Fruit fly (Drosophila melanogaster): ENCODE results near the gene Ctl2.

Ctl2 gene

dm6 chr3R:29124128-29124527 lies 958 bp downstream of the Ctl2 start (continued):
- TF ChIP-seq CG32264 (GFP tag; optimal IDR thresholded peaks at IDR 0.05) (peak; percentile 73), Dfd (GFP tag; optimal IDR thresholded peaks at IDR 0.05) (no peak), lola (GFP tag; optimal IDR thresholded peaks at IDR 0.05) (no peak)

DNA sequence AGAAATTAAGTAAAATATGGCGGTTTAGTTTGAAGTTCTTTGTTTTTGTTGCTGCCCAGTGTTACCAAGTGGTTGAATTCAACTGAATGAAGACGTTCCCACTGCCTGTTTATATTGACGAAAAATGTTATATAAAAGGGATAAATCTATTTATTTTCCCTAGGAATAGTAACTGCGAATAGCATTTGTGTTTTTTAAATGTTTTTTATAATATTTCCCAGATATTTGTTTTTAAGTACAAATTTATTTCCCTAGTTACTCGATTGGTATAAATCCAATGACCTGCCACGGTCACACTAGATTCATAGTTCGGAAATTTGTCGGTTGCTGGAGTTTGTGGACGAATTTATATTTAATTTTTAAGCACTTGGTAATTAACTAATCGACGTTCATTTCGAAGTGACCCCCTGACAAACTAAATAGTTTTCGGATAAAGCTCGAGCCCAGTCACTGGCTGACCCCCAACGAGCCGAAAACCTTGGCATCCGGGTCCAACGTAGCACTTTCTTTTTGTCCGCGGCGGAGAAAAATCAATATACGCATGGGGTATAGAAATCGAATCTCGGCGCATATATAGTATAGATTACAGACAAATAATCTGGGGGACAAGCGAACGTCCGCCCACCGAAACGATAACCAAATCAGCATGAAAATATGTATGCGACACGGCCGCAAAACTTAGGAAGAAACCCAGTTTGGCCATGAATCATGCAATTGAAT lies 7.9 kb downstream of the Ctl2 start, which contains the start of the genes dgt6 and Vha100-1:
TSS of gene dgt6 (minus strand) at position 71 of the 720 bp plus-strand sequence.
TSS of gene Vha100-1 (plus strand) at position 292 of the 720 bp plus-strand sequence.
- peak; percentile 34 for TF ChIP-seq HLH106 (tag; optimal IDR thresholded peaks at IDR 0.05)
- no peak for TF ChIP-seq rgr (GFP tag; optimal IDR thresholded peaks at IDR 0.05)
- no peak for TF ChIP-seq Vsx2 (GFP tag; optimal IDR thresholded peaks at IDR 0.05; ENCODE audit: partially characterized antibody)
- TF ChIP-seq Dfd (GFP tag; optimal IDR thresholded peaks at IDR 0.05): no peak
- no peak for TF ChIP-seq brk (GFP tag; optimal IDR thresholded peaks at IDR 0.05)
- TF ChIP-seq CG9705 (GFP tag; optimal IDR thresholded peaks at IDR 0.05): peak; percentile 28
- no peak for TF ChIP-seq Myc (optimal IDR thresholded peaks at IDR 0.05)
- no peak for TF ChIP-seq br (GFP tag; optimal IDR thresholded peaks at IDR 0.05)
- no peak for TF ChIP-seq Rel (GFP tag; optimal IDR thresholded peaks at IDR 0.05)
- TF ChIP-seq Rel (tag; optimal IDR thresholded peaks at IDR 0.05): peak; percentile 45
- no peak for TF ChIP-seq usp (GFP tag; optimal IDR thresholded peaks at IDR 0.05)
- no peak for TF ChIP-seq N (GFP tag; optimal IDR thresholded peaks at IDR 0.05)
- TF ChIP-seq Jra (GFP tag; optimal IDR thresholded peaks at IDR 0.05): no peak
- no peak for TF ChIP-seq CG32264 (GFP tag; optimal IDR thresholded peaks at IDR 0.05)
- TF ChIP-seq fru (GFP tag; optimal IDR thresholded peaks at IDR 0.05): no peak
- TF ChIP-seq sage (GFP tag; optimal IDR thresholded peaks at IDR 0.05): no peak
- TF ChIP-seq dsf (GFP tag; optimal IDR thresholded peaks at IDR 0.05; ENCODE audit: borderline replicate concordance): no peak
- TF ChIP-seq tai (GFP tag; optimal IDR thresholded peaks at IDR 0.05): no peak
- no peak for TF ChIP-seq psq (GFP tag; optimal IDR thresholded peaks at IDR 0.05)
- peak; percentile 29 for TF ChIP-seq Sp1 (GFP tag; optimal IDR thresholded peaks at IDR 0.05)

dm6 chr3R:29138407-29138806 lies 15.2 kb downstream of the Ctl2 start, which contains the start of the genes Alg13 and superdeath:
Alg13 (minus strand) TSS chr3R:29138573.
superdeath (plus strand) TSS chr3R:29138662.
- peak; percentile 26 for TF ChIP-seq Myc (optimal IDR thresholded peaks at IDR 0.05)
- no peak for TF ChIP-seq CG32264 (GFP tag; optimal IDR thresholded peaks at IDR 0.05)

DNA sequence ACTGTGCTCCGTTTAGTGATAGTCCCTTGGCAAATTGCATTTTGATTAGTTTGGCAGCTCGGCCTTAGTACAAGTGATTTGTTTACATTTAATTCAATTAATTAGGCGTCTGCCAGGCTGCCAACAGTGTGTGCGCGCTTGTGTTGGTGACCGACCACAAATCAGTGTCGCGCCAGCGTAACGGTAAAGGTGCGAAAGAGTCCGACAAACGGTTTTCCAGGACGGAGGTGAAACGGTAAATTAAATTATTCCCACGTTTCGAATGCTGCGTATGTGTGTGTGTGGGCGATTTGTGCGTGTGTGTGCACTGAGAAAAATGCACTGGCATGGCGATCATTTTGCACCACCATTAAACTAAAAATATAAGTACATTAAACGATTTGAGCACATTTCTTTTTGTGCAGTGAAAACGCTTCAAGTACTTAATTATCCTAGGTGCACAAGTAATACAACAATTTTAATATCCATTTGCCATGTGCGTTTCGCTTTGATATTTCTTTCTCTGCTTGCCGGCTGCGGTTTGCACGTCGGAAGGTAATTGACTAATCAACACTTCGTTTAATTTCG lies 15.9 kb downstream of the Ctl2 start:
- TF ChIP-seq foxo (GFP tag; optimal IDR thresholded peaks at IDR 0.05) (no peak), psq (GFP tag; optimal IDR thresholded peaks at IDR 0.05) (no peak), CG32264 (GFP tag; optimal IDR thresholded peaks at IDR 0.05) (no peak), Hr78 (GFP tag; optimal IDR thresholded peaks at IDR 0.05) (no peak), dmrt93B (GFP tag; optimal IDR thresholded peaks at IDR 0.05) (no peak), brk (GFP tag; optimal IDR thresholded peaks at IDR 0.05) (no peak), fru (GFP tag; optimal IDR thresholded peaks at IDR 0.05) (no peak), ey (GFP tag; optimal IDR thresholded peaks at IDR 0.05) (no peak), Vsx2 (GFP tag; optimal IDR thresholded peaks at IDR 0.05; ENCODE audit: partially characterized antibody) (no peak), h (GFP tag; optimal IDR thresholded peaks at IDR 0.05) (no peak)

DNA sequence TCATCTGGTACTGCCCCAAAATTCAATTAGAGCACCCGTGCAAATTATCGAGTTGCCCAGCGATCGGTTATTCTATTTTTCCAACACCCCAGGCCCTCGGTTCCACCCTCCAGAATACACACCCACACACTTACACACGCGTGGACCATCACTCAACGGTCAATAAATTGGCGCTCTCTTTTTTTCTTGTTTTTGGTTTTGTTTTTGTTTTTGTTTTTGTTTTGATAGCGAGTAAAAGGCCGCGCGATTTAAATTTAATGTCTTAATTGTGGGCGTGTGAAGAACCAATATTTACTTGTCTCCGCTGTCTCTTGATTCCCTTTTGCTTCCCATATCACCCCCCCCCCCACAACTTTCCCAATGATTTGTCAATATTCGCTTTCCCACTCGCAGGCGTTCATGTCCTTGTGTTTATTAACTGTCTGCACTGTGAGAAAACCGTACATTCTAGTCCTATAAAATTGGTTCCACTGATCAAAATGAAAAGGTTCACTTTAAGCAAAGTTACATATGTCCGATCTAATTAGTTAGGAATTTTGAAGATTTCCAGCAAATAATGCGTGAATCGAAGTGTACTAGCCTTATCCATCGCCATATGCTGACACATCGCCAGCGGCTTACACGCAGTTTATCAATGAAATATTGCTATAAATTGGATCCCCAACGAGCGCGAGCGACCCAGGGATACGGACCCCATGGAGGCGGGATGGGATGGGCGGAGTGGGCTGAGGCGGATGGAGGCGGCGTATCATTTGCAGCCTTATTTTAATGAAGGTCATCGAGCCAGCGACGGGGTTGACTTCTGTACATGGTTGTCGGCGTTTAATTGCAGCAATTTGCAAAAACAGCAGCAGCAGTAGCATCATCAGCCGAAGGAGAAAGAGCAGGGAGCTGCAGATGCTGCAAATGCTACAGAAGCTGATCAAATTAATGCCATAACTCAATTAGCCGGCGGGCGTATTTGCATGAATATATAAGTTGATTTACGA lies 16.9 kb downstream of the Ctl2 start:
- no peak for TF ChIP-seq dsf (GFP tag; optimal IDR thresholded peaks at IDR 0.05; ENCODE audit: borderline replicate concordance)
- no peak for TF ChIP-seq Rel (GFP tag; optimal IDR thresholded peaks at IDR 0.05)
- TF ChIP-seq Rel (tag; optimal IDR thresholded peaks at IDR 0.05): peak; percentile 88

DNA sequence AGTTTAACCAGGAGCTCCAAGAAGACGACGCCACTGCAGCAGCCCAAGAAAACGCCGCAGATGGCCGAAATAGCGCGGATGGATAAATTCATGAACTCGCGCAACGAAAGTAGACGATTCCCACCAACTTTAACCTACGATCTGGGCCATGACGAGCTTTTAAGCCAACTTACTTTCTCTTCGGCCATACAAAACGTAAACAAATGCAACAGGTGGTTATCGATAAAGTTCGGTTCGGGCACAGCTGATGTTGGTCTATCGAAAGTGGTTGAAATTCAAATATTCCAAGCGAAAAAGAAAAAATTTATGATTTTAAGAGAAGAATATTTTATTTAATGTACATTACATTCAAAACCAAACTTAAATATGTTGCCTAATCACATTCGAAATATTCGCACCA lies 23.5 kb downstream of the Ctl2 start, which contains the start of gene CG14511:
TSS of gene CG14511 (minus strand) at position 184 of the 400 bp plus-strand sequence.
- TF ChIP-seq CG32264 (GFP tag; optimal IDR thresholded peaks at IDR 0.05): no peak
- no peak for TF ChIP-seq dl (GFP tag; optimal IDR thresholded peaks at IDR 0.05; ENCODE audit: insufficient read depth in 1 of 2, partially characterized antibody in 2 of 2)
- no peak for TF ChIP-seq jim (GFP tag; optimal IDR thresholded peaks at IDR 0.05)
- no peak for TF ChIP-seq pan (optimal IDR thresholded peaks at IDR 0.05)
- TF ChIP-seq brk (GFP tag; optimal IDR thresholded peaks at IDR 0.05): no peak
- no peak for TF ChIP-seq fru (GFP tag; optimal IDR thresholded peaks at IDR 0.05)
- TF ChIP-seq sv (GFP tag; optimal IDR thresholded peaks at IDR 0.05): no peak
- TF ChIP-seq usp (GFP tag; optimal IDR thresholded peaks at IDR 0.05): no peak
- TF ChIP-seq lola (GFP tag; optimal IDR thresholded peaks at IDR 0.05): no peak
- TF ChIP-seq Mio (GFP tag; optimal IDR thresholded peaks at IDR 0.05): no peak
- TF ChIP-seq rgr (GFP tag; optimal IDR thresholded peaks at IDR 0.05): no peak
- TF ChIP-seq Dfd (GFP tag; optimal IDR thresholded peaks at IDR 0.05): no peak
- no peak for TF ChIP-seq Myc (optimal IDR thresholded peaks at IDR 0.05)
- no peak for TF ChIP-seq GATAd (GFP tag; optimal IDR thresholded peaks at IDR 0.05)
- TF ChIP-seq h (GFP tag; optimal IDR thresholded peaks at IDR 0.05): no peak
